Worm (Caenorhabditis elegans): Measurements from ENCODE around the gene T13C5.9.

The T13C5.9 gene

DNA sequence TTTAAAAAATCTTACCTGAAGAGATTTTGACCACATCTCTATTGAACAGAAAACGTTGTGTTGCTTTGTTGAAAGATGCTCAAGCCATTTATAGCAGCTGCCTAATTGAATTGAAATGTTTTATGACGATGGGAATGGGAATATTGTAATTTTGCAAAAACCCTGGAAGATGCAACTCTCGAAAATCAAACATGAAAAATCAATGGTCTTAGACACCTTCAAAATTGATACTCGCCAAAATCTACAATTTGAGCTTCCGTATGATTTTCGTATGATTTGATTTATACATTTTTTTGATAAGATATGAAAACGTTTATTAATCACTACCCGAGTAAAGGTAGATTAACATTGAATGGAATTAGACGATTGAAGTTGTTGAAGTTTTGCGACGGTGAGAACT is 18.4 kb downstream of the T13C5.9 start, which contains the start of gene C14F11.7:
C14F11.7 (minus strand) TSS at position 101 of the 400 bp plus-strand sequence.
- TF ChIP-seq ama-1 (optimal IDR thresholded peaks at IDR 0.05) (no peak), gmeb-1 (tag; optimal IDR thresholded peaks at IDR 0.05) (no peak)

DNA sequence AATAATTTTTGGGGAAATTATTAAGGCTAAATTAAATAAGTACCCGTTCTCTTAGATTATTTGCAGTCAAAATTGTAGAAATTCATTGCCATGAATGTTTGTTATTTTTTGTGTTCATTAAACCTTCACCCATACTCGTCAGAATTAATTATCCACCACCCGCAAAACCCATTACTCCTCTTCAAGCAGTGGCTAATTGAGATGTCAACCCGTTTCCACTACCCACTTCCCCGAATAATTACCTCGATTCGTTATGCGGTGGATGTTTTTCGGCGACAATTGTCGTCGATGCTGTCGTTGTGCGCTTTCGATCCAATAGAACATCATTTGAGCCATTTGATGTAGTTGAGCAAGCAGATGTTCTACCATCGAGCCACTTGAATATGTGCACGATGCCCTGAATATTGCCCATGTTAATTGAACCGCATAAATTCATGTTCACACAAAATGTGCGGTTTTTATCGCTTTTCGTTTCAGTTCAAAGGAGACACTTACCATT is 21.3 kb downstream of the T13C5.9 start:
- TF ChIP-seq ztf-1 (GFP tag; conservative IDR thresholded peaks at IDR 0.05) (no peak), alr-1 (tag; optimal IDR thresholded peaks at IDR 0.05) (no peak), mdl-1 (tag; optimal IDR thresholded peaks at IDR 0.05) (no peak), sma-3 (GFP tag; optimal IDR thresholded peaks at IDR 0.05) (no peak), zag-1 (tag; optimal IDR thresholded peaks at IDR 0.05) (no peak), egl-27 (tag; optimal IDR thresholded peaks at IDR 0.05) (no peak), sma-9 (GFP tag; optimal IDR thresholded peaks at IDR 0.05) (no peak), sma-9 (tag; optimal IDR thresholded peaks at IDR 0.05) (no peak), C34F6.9 (tag; optimal IDR thresholded peaks at IDR 0.05) (no peak), nhr-25 (tag; optimal IDR thresholded peaks at IDR 0.05) (no peak), aly-2 (tag; optimal IDR thresholded peaks at IDR 0.05) (no peak), peb-1 (tag; optimal IDR thresholded peaks at IDR 0.05) (no peak), nhr-11 (tag; optimal IDR thresholded peaks at IDR 0.05) (no peak), nhr-77 (tag; optimal IDR thresholded peaks at IDR 0.05) (no peak), lsy-2 (tag; optimal IDR thresholded peaks at IDR 0.05) (no peak), nhr-237 (tag; optimal IDR thresholded peaks at IDR 0.05) (no peak), nhr-10 (tag; optimal IDR thresholded peaks at IDR 0.05) (no peak)

DNA sequence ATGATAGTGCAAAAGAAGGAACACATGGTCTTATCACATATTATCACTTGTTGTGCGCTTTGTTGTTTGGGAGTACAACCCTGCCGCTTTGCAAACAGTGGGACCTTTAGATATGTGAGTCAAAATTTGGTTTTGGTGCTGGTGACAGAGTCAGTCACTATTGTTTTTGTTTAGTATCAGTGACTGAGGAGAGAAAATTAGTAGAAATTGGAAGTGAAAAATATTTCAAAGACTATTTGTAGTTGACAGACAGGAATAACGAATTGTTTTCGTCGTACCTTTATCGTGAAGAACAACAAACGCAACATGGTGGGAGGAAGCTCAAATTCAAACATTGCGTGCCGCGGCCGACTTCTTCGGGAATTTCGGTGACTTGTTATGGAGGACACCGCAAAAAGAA is 26.5 kb downstream of the T13C5.9 start, which contains the start of gene lrch-1:
lrch-1 (minus strand) TSS at position 101 of the 400 bp plus-strand sequence.
- TF ChIP-seq dmd-4 (tag; optimal IDR thresholded peaks at IDR 0.05) = no peak

DNA sequence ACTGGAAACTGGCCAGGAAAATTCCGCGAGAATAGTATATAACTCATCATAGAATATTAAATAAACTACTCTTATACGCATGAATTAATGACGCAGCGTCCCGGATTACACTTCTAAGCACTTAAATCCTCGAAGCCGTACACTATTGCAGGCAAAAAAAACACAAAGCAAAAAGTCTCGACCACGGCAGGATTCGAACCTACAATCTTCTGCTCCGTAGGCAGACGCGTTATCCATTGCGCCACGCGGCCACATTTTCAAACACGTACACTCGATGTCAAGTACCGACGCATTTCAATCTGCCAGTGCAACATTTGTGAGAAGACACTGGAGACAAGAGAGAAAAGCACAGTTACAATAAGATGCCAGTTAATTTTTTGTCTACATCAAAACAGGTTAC is 29.8 kb downstream of the T13C5.9 start:
- TF ChIP-seq nhr-129 (tag; optimal IDR thresholded peaks at IDR 0.05) = peak; percentile 83
- TF ChIP-seq nhr-12 (tag; optimal IDR thresholded peaks at IDR 0.05) = no peak
- TF ChIP-seq unc-62 (GFP tag; optimal IDR thresholded peaks at IDR 0.05) = no peak
- no peak for TF ChIP-seq lin-11 (tag; optimal IDR thresholded peaks at IDR 0.05)
- peak in 1 of 2 experiments; percentile 21 for TF ChIP-seq lsy-2 (tag; optimal IDR thresholded peaks at IDR 0.05)
- TF ChIP-seq C34F6.9 (tag; optimal IDR thresholded peaks at IDR 0.05) = peak; percentile 57
- no peak for TF ChIP-seq mdl-1 (tag; optimal IDR thresholded peaks at IDR 0.05)
- no peak for TF ChIP-seq skn-1 (tag; optimal IDR thresholded peaks at IDR 0.05)
- peak; percentile 12 for TF ChIP-seq fos-1 (tag; optimal IDR thresholded peaks at IDR 0.05)
- no peak for TF ChIP-seq gmeb-1 (tag; optimal IDR thresholded peaks at IDR 0.05)
- TF ChIP-seq unc-55 (GFP tag; optimal IDR thresholded peaks at IDR 0.05) = peak; percentile 38
- no peak for TF ChIP-seq nhr-237 (tag; optimal IDR thresholded peaks at IDR 0.05)
- TF ChIP-seq nhr-11 (tag; optimal IDR thresholded peaks at IDR 0.05) = no peak
- peak; percentile 34 for TF ChIP-seq Y55F3AM.14 (GFP tag; optimal IDR thresholded peaks at IDR 0.05)
- no peak for TF ChIP-seq ztf-4 (tag; optimal IDR thresholded peaks at IDR 0.05)
- no peak for TF ChIP-seq ama-1 (optimal IDR thresholded peaks at IDR 0.05)
- TF ChIP-seq sma-9 (GFP tag; optimal IDR thresholded peaks at IDR 0.05) = peak; percentile 76
- no peak for TF ChIP-seq sma-9 (tag; optimal IDR thresholded peaks at IDR 0.05)
- no peak for TF ChIP-seq ceh-16 (tag; optimal IDR thresholded peaks at IDR 0.05)
- no peak for TF ChIP-seq nhr-10 (tag; optimal IDR thresholded peaks at IDR 0.05)
- peak; percentile 35 for TF ChIP-seq sma-3 (GFP tag; optimal IDR thresholded peaks at IDR 0.05)
- no peak for TF ChIP-seq unc-39 (tag; optimal IDR thresholded peaks at IDR 0.05)
- peak; percentile 38 for TF ChIP-seq F13H6.1 (tag; optimal IDR thresholded peaks at IDR 0.05)
- TF ChIP-seq mab-5 (tag; optimal IDR thresholded peaks at IDR 0.05) = peak; percentile 11
- peak; percentile 20 for TF ChIP-seq sem-4 (tag; optimal IDR thresholded peaks at IDR 0.05)
- TF ChIP-seq lin-13 (GFP tag; optimal IDR thresholded peaks at IDR 0.05) = peak; percentile 43
- TF ChIP-seq elt-1 (tag; optimal IDR thresholded peaks at IDR 0.05) = no peak
- TF ChIP-seq nhr-21 (tag; optimal IDR thresholded peaks at IDR 0.05) = peak; percentile 27
- peak; percentile 44 for TF ChIP-seq crh-2 (tag; optimal IDR thresholded peaks at IDR 0.05)
- peak; percentile 53 for TF ChIP-seq egl-27 (tag; optimal IDR thresholded peaks at IDR 0.05)
- no peak for TF ChIP-seq nhr-6 (tag; optimal IDR thresholded peaks at IDR 0.05)

Measured in whole organism, L2 larva.